Worm (Caenorhabditis elegans) whole organism, L1 larva: ENCODE data around the gene srlf-17.

Experiments used
- nhr-90 ChIP-seq: sonication (generic microtip); optimal IDR thresholded peaks from 2 replicates; lab custom pipeline; 2016; ENCODE audit warnings: mild to moderate bottlenecking, missing genetic modification characterization, missing compliant biosample characterization; ENCODE audit not compliant: poor library complexity
- skn-1 ChIP-seq: fragments of 150-350 bp; optimal IDR thresholded peaks from 2 replicates; lab custom pipeline; 2014; ENCODE audit warnings: missing biosample characterization, missing genetic modification characterization

ce11 chrIV:11082153-11082552 lies 20.4 kb downstream of the srlf-17 start, which contains the start of gene let-70:
- TF ChIP-seq skn-1 (tag; lab: Kevin White, UChicago): peak; percentile 23
- no peak for TF ChIP-seq nhr-90 (tag; lab: Kevin White, UChicago)
